Worm (Caenorhabditis elegans): ENCODE results near the gene srh-222.

Gene srh-222

ce11 chrIV:3999662-4000061 lies 20.0 kb downstream of the srh-222 start:
- no peak for TF ChIP-seq unc-120 (tag; optimal IDR thresholded peaks at IDR 0.05; ENCODE audit: poor library complexity, severe bottlenecking)
- TF ChIP-seq sem-2 (GFP tag; optimal IDR thresholded peaks at IDR 0.05), result no peak
- TF ChIP-seq mep-1 (tag; optimal IDR thresholded peaks at IDR 0.05), result no peak
- TF ChIP-seq snpc-4 (tag; optimal IDR thresholded peaks at IDR 0.05), result no peak
- no peak for TF ChIP-seq hlh-1 (tag; optimal IDR thresholded peaks at IDR 0.05)
- TF ChIP-seq zip-8 (tag; optimal IDR thresholded peaks at IDR 0.05), result no peak
- no peak for TF ChIP-seq nhr-2 (tag; optimal IDR thresholded peaks at IDR 0.05)
- TF ChIP-seq cnd-1 (tag; optimal IDR thresholded peaks at IDR 0.05), result no peak
- no peak for TF ChIP-seq lin-32 (GFP tag; optimal IDR thresholded peaks at IDR 0.05)

- no peak for TF ChIP-seq blmp-1 (tag; optimal IDR thresholded peaks at IDR 0.05)
- no peak for TF ChIP-seq elt-3 (tag; optimal IDR thresholded peaks at IDR 0.05)
- TF ChIP-seq M03D4.4 (tag; optimal IDR thresholded peaks at IDR 0.05), result no peak
- no peak for TF ChIP-seq lin-32 (GFP tag; optimal IDR thresholded peaks at IDR 0.05)
- TF ChIP-seq snpc-4 (tag; optimal IDR thresholded peaks at IDR 0.05), result no peak
- TF ChIP-seq lin-13 (tag; optimal IDR thresholded peaks at IDR 0.05), result no peak
- no peak for TF ChIP-seq nhr-12 (tag; optimal IDR thresholded peaks at IDR 0.05)
- no peak for TF ChIP-seq elt-1 (tag; optimal IDR thresholded peaks at IDR 0.05; ENCODE audit: borderline replicate concordance, insufficient read depth)
- TF ChIP-seq nhr-76 (tag; optimal IDR thresholded peaks at IDR 0.05), result no peak
- no peak for TF ChIP-seq unc-62 (GFP tag; optimal IDR thresholded peaks at IDR 0.05)
- TF ChIP-seq ceh-43 (GFP tag; optimal IDR thresholded peaks at IDR 0.05), result no peak
- TF ChIP-seq unc-120 (tag; optimal IDR thresholded peaks at IDR 0.05; ENCODE audit: poor library complexity, severe bottlenecking), result no peak
- TF ChIP-seq ztf-11 (tag; optimal IDR thresholded peaks at IDR 0.05), result no peak
- no peak for TF ChIP-seq nhr-237 (tag; optimal IDR thresholded peaks at IDR 0.05)
- no peak for TF ChIP-seq mls-2 (tag; optimal IDR thresholded peaks at IDR 0.05)
- TF ChIP-seq mep-1 (tag; optimal IDR thresholded peaks at IDR 0.05), result no peak
Observed at ce11 chrIV:4004221-4004620, 24.6 kb downstream of the srh-222 start.

ce11 chrIV:4005166-4005565 lies 25.5 kb downstream of the srh-222 start:
- TF ChIP-seq sptf-1 (tag; optimal IDR thresholded peaks at IDR 0.05) (no peak), nhr-76 (tag; optimal IDR thresholded peaks at IDR 0.05) (no peak), ceh-43 (GFP tag; optimal IDR thresholded peaks at IDR 0.05) (no peak), nhr-237 (tag; optimal IDR thresholded peaks at IDR 0.05) (no peak), unc-39 (tag; optimal IDR thresholded peaks at IDR 0.05) (no peak), elt-1 (tag; optimal IDR thresholded peaks at IDR 0.05; ENCODE audit: borderline replicate concordance, insufficient read depth) (no peak)

DNA sequence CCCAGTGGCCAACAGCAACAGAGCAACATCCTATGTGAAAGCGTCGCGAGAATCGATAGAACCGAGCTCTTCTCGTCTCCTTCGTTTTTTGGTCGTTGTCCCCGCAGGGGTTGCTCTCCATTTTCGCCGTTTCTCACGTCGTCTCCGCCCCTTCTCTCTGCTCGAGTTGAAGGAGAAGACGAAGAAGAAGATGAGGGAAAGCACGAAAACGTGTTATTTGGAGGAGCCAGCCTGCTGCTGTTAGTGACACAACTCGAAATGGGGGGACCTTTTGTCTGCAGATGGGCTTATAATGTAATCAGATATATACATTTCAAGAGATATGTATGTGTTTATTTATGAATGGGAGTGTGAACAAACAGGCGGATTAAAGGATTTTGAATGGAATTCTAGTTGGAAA lies 28.1 kb downstream of the srh-222 start, which contains the start of gene W02C12.2:
Gene W02C12.2, minus strand, starts transcription at position 277 of the 400 bp plus-strand sequence.
- no peak for TF ChIP-seq cnd-1 (tag; optimal IDR thresholded peaks at IDR 0.05)
- TF ChIP-seq ces-1 (GFP tag; optimal IDR thresholded peaks at IDR 0.05), result peak; percentile 51

ce11 chrIV:4008440-4008839 lies 28.8 kb downstream of the srh-222 start:
- TF ChIP-seq ham-2 (GFP tag; optimal IDR thresholded peaks at IDR 0.05) (no peak), ceh-83 (GFP tag; optimal IDR thresholded peaks at IDR 0.05) (no peak), nhr-76 (tag; optimal IDR thresholded peaks at IDR 0.05) (no peak), bed-3 (GFP tag; optimal IDR thresholded peaks at IDR 0.05) (no peak)

ce11 chrIV:4009923-4010322 lies 30.3 kb downstream of the srh-222 start:
- TF ChIP-seq unc-62 (GFP tag; optimal IDR thresholded peaks at IDR 0.05) (no peak), flh-1 (GFP tag; optimal IDR thresholded peaks at IDR 0.05) (no peak), mls-2 (tag; optimal IDR thresholded peaks at IDR 0.05) (no peak), lin-13 (tag; optimal IDR thresholded peaks at IDR 0.05) (no peak), tbx-8 (GFP tag; optimal IDR thresholded peaks at IDR 0.05) (no peak), lin-32 (GFP tag; optimal IDR thresholded peaks at IDR 0.05) (no peak), drap-1 (GFP tag; optimal IDR thresholded peaks at IDR 0.05) (no peak), lsy-2 (tag; optimal IDR thresholded peaks at IDR 0.05) (no peak), nhr-237 (tag; optimal IDR thresholded peaks at IDR 0.05) (no peak), unc-39 (tag; optimal IDR thresholded peaks at IDR 0.05) (no peak), cnd-1 (tag; optimal IDR thresholded peaks at IDR 0.05) (no peak), unc-120 (tag; optimal IDR thresholded peaks at IDR 0.05; ENCODE audit: poor library complexity, severe bottlenecking) (no peak), hlh-1 (tag; optimal IDR thresholded peaks at IDR 0.05) (no peak), blmp-1 (tag; optimal IDR thresholded peaks at IDR 0.05) (no peak), pha-4 (tag; optimal IDR thresholded peaks at IDR 0.05) (no peak)
